Worm (Caenorhabditis elegans) whole organism, L1 larva: ENCODE results near the gene str-211.

Experiments used
- C04F5.9 ChIP-seq: sonication (generic microtip); optimal IDR thresholded peaks from 2 replicates; lab custom pipeline; 2016; ENCODE audit warnings: missing genetic modification characterization, missing compliant biosample characterization
- aha-1 ChIP-seq: fragments of 150-350 bp; optimal IDR thresholded peaks from 2 replicates; lab custom pipeline; 2014; ENCODE audit warnings: missing biosample characterization, missing genetic modification characterization
- lin-13 ChIP-seq: fragments of 150-350 bp; optimal IDR thresholded peaks from 2 replicates; lab custom pipeline; 2014; ENCODE audit warnings: missing biosample characterization, missing genetic modification reagents, missing genetic modification characterization
- lin-39 ChIP-seq: fragments of 150-350 bp; optimal IDR thresholded peaks from 2 replicates; lab custom pipeline; 2014; ENCODE audit warnings: missing biosample characterization, missing genetic modification reagents, missing genetic modification characterization
- sptf-1 ChIP-seq: fragments of 150-350 bp; optimal IDR thresholded peaks from 2 replicates; lab custom pipeline; 2014; ENCODE audit warnings: missing biosample characterization, missing genetic modification characterization
- unc-30 ChIP-seq: sonication (generic microtip); optimal IDR thresholded peaks from 2 replicates; lab custom pipeline; 2017; ENCODE audit warnings: missing biosample characterization, missing genetic modification characterization
- unc-62 ChIP-seq: fragments of 150-350 bp; optimal IDR thresholded peaks from 2 replicates; lab custom pipeline; 2014; ENCODE audit warnings: missing biosample characterization, missing genetic modification reagents, missing genetic modification characterization

- TF ChIP-seq lin-13 (GFP tag; lab: Kevin White, UChicago) (no peak), C04F5.9 (no peak), lin-39 (tag; lab: Kevin White, UChicago) (no peak), sptf-1 (no peak), unc-62 (GFP tag; lab: Kevin White, UChicago) (no peak), aha-1 (no peak), unc-30 (tag; lab: Kevin White, UChicago) (no peak)
These were observed 43.0 kb upstream of the str-211 start, which contains the start of gene ncx-8 for ce11 chrV:4987097-4987496.
